Worm (Caenorhabditis elegans) whole organism, dauer: Measurements from ENCODE around the gene K09C4.9.

Source experiments
- unc-62 ChIP-seq: sonication (generic microtip); optimal IDR thresholded peaks from 2 replicates; lab custom pipeline; 2017; ENCODE audit warnings: missing biosample characterization, missing genetic modification reagents, missing genetic modification characterization

K09C4.9 gene

DNA sequence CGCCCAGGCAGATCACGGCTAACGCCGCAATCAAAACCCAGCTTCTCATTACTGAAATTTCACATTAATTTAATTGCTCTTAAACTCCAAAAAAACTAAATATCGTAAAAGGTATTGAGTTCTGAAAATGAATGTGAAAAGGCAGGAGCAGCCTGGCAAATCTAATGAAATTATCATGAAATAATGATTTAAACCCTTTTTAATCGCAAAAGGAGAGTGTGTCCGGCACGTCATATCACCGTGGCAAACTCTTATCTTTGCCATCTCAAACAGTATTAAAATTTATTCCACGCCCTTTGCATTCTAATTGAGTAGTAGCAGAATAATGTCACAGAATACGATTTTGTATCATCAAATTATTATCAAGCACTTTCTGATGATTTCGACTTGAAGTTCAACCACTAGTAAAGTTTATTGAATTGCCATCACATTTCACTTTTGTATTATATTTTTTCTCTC, 36.2 kb downstream of the K09C4.9 start, which contains the start of gene F28B4.3:
TSS of gene F28B4.3 (minus strand) at position 51 of the 459 bp plus-strand sequence.
- TF ChIP-seq unc-62 (GFP tag; lab: Kevin White, UChicago): no peak

DNA sequence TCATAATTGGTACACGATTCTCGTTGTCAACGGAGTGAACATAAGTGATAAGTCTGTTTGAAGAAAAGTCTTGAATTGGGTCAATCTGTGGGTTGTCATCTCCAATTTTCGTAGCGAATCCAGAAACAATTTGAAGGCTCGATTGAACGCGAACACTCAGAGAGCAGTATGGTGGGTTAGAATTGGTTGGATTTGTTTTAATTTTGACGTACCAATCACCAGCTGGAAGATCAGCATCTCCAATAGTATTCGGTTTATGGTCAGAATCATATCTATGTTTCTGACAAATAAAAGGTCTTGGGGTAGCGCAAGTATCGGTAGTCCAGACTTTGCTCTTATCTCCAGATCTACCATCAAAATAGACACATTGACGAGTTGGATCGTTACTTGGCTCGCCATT, 41.0 kb downstream of the K09C4.9 start:
- no peak for TF ChIP-seq unc-62 (GFP tag; lab: Kevin White, UChicago)

DNA sequence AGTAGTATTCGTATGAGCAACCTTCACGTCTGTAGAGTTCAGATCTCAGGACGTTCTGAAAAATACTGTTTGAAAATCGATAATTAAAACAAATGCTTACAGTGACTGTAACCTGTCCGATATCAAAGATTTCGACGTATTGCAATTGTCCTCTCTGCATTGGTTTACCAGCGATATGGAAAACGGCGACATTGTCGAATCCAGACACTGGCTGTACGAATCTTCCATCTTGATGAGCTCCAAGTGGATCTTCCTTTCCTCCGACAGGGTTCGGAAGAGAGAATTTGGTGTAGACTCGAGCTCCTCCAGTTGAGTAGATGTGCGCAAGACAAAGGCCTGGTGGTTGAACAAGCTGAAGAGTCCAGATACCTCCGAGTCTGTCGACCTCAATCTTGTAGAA, 42.9 kb downstream of the K09C4.9 start:
- TF ChIP-seq unc-62 (GFP tag; lab: Kevin White, UChicago): no peak

DNA sequence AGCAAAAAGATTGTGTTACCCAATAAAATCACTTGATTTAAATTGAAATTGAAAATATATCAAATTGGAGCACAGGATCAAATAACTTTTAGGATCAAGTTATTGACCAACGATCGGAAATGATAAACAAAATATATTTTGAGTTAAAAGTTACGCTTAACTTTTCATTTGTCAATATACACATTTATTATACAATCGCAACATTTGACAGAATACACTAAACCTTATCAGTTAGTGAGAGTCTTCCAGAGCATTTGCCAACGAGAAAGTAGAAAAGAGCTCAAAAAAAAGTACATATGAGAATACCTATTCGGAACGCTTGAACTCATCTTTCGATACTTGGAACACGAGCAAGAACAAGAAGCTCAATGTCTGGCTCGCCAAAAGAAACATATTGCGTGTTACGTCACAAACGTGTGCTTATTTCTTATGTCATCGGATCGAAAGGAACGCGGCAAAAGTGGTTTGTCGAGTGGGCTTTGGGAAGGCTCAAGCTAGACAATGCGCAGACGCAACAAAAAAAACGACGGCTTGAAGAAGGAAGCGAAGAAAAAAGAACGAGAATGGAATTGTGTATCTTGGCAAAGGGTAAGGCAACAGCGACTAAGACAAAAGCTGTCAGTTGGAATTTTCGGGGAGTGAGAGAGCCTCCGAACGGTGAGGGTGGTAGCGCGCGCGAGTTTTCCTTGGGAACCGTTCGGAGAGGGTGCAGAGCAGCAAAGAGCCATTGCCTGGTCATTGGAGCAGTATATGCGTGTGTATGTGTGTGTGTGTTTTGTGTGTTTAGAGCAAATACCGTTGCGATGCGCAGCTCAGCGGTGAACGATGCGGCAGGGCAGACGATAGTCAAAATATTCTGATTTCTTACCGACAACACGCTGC, 45.0 kb downstream of the K09C4.9 start:
- no peak for TF ChIP-seq unc-62 (GFP tag; lab: Kevin White, UChicago)

DNA sequence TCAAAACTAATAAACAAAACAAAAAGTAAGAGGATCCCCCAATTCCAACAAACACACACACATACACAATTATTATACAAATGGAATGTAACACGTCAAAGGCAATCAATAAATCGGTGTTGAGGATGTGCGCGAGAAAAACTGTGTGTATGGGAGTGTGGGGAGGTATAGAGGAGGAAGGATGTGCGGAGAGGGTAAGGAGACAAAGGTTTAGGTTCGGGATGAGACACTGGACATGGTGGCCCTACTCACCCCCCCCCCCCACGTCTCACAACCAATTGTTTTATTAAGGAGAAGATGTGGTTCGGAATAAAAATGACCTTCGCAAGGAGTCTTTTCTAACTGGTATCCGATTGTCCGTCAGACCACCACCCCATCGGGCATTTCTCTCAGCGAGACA, 48.4 kb downstream of the K09C4.9 start:
- no peak for TF ChIP-seq unc-62 (GFP tag; lab: Kevin White, UChicago)
